Worm (Caenorhabditis elegans) whole organism, L1 larva: Measurements from ENCODE around the gene dod-20.

Source experiments
- C04F5.9 ChIP-seq: sonication (generic microtip); optimal IDR thresholded peaks from 2 replicates; lab custom pipeline; 2016; ENCODE audit warnings: missing genetic modification characterization, missing compliant biosample characterization
- C16A3.4 ChIP-seq: fragments of 150-350 bp; optimal IDR thresholded peaks from 2 replicates; lab custom pipeline; 2014; ENCODE audit warnings: missing biosample characterization, missing genetic modification characterization
- C34B4.2 ChIP-seq: sonication (generic microtip); optimal IDR thresholded peaks from 2 replicates; lab custom pipeline; 2017; ENCODE audit warnings: mild to moderate bottlenecking, missing genetic modification characterization, missing compliant biosample characterization
- F16B12.6 ChIP-seq: fragments of 150-350 bp; optimal IDR thresholded peaks from 2 replicates; lab custom pipeline; 2014; ENCODE audit warnings: missing biosample characterization, missing genetic modification characterization
- Y116A8C.19 ChIP-seq: sonication (generic microtip); optimal IDR thresholded peaks from 2 replicates; lab custom pipeline; 2016; ENCODE audit warnings: missing compliant biosample characterization, missing genetic modification characterization, borderline replicate concordance
- alr-1 ChIP-seq: fragments of 200-800 bp; sonication (Bioruptor generic); optimal IDR thresholded peaks from 2 replicates; lab custom pipeline; 2018; ENCODE audit warnings: borderline replicate concordance, mild to moderate bottlenecking, missing genetic modification characterization, missing compliant biosample characterization
- blmp-1 ChIP-seq: fragments of 150-350 bp; optimal IDR thresholded peaks from 2 replicates; lab custom pipeline; 2014; ENCODE audit warnings: missing biosample characterization, missing genetic modification characterization
- ceh-63 ChIP-seq: fragments of 200-800 bp; sonication (Bioruptor generic); optimal IDR thresholded peaks from 2 replicates; lab custom pipeline; 2018; ENCODE audit warnings: mild to moderate bottlenecking, missing genetic modification characterization, missing compliant biosample characterization
- ceh-8 ChIP-seq: fragments of 200-800 bp; sonication (Bioruptor generic); optimal IDR thresholded peaks from 2 replicates; lab custom pipeline; 2018; ENCODE audit warnings: mild to moderate bottlenecking, missing genetic modification characterization, moderate library complexity, missing compliant biosample characterization
- ceh-82 ChIP-seq, 3 experiments: fragments of 150-350 bp in 1 of 3; sonication (generic microtip) in 2 of 3; optimal IDR thresholded peaks; 2 replicates each; lab custom pipeline; 2014 to 2017; ENCODE audit warnings: missing biosample characterization in 3 of 3, missing genetic modification characterization in 3 of 3
- ceh-90 ChIP-seq: sonication (generic microtip); optimal IDR thresholded peaks from 2 replicates; lab custom pipeline; 2016; ENCODE audit warnings: missing genetic modification characterization, missing compliant biosample characterization
- ces-1 ChIP-seq: fragments of 150-350 bp; optimal IDR thresholded peaks from 2 replicates; lab custom pipeline; 2014; ENCODE audit warnings: missing biosample characterization, missing genetic modification reagents, missing genetic modification characterization
- dpl-1 ChIP-seq, 3 experiments: fragments of 150-350 bp in 2 of 3; sonication (generic microtip) in 1 of 3; optimal IDR thresholded peaks; 2 replicates each; lab custom pipeline; 2014 to 2017; ENCODE audit warnings: missing biosample characterization in 3 of 3, missing genetic modification characterization in 3 of 3, missing genetic modification reagents in 3 of 3
- dsc-1 ChIP-seq: sonication (generic microtip); optimal IDR thresholded peaks from 2 replicates; lab custom pipeline; 2016; ENCODE audit warnings: mild to moderate bottlenecking, missing genetic modification characterization, missing compliant biosample characterization
- efl-1 ChIP-seq, 4 experiments: fragments of 150-350 bp; optimal IDR thresholded peaks in 3 of 4; peaks in 1 of 4; 1 replicate in 1 of 4; 2 replicates in 3 of 4; lab custom pipeline; 2014; ENCODE audit warnings: missing biosample characterization in 2 of 4, missing genetic modification characterization in 2 of 4, missing genetic modification reagents in 2 of 4
- efl-3 ChIP-seq: fragments of 200-800 bp; sonication (Bioruptor generic); optimal IDR thresholded peaks from 2 replicates; lab custom pipeline; 2018; ENCODE audit warnings: mild to moderate bottlenecking, missing genetic modification characterization, missing compliant biosample characterization
- egl-13 ChIP-seq: sonication (generic microtip); optimal IDR thresholded peaks from 2 replicates; lab custom pipeline; 2016; ENCODE audit warnings: missing genotype, missing genetic modification reagents, missing genetic modification characterization, missing compliant biosample characterization
- egl-27 ChIP-seq, 2 experiments: fragments of 150-350 bp in 1 of 2; sonication (generic microtip); optimal IDR thresholded peaks; 3 replicates each; lab custom pipeline; 2017 to 2018; ENCODE audit warnings: missing biosample characterization in 2 of 2, missing genetic modification characterization in 2 of 2, missing genetic modification reagents in 2 of 2
- elt-2 ChIP-seq: sonication (generic microtip); optimal IDR thresholded peaks from 2 replicates; lab custom pipeline; 2016; ENCODE audit warnings: missing genetic modification characterization, mild to moderate bottlenecking, inconsistent platforms, missing compliant biosample characterization, missing genetic modification reagents
- elt-3 ChIP-seq, 6 experiments: fragments of 150-350 bp in 1 of 6; sonication (generic microtip); optimal IDR thresholded peaks; 2 replicates each; lab custom pipeline; 2017 to 2018; ENCODE audit warnings: missing biosample characterization in 6 of 6, missing genetic modification characterization in 6 of 6, inconsistent platforms in 1 of 6
- fkh-10 ChIP-seq: sonication (generic microtip); optimal IDR thresholded peaks from 2 replicates; lab custom pipeline; 2017; ENCODE audit warnings: missing biosample characterization, missing genetic modification reagents, missing genetic modification characterization
- fos-1 ChIP-seq: fragments of 150-350 bp; optimal IDR thresholded peaks from 2 replicates; lab custom pipeline; 2014; ENCODE audit warnings: missing biosample characterization, missing genetic modification characterization
- hpl-2 ChIP-seq: fragments of 150-350 bp; optimal IDR thresholded peaks from 2 replicates; lab custom pipeline; 2014; ENCODE audit warnings: missing biosample characterization, missing genetic modification reagents, missing genetic modification characterization
- irx-1 ChIP-seq: sonication (generic microtip); optimal IDR thresholded peaks from 2 replicates; lab custom pipeline; 2016; ENCODE audit warnings: missing genetic modification characterization, missing compliant biosample characterization
- lin-35 ChIP-seq, 2 experiments: fragments of 150-350 bp; optimal IDR thresholded peaks; 2 replicates each; lab custom pipeline; 2014; ENCODE audit warnings: missing biosample characterization in 2 of 2, missing genetic modification characterization in 2 of 2, missing genetic modification reagents in 2 of 2
- lin-39 ChIP-seq: fragments of 150-350 bp; optimal IDR thresholded peaks from 2 replicates; lab custom pipeline; 2014; ENCODE audit warnings: missing biosample characterization, missing genetic modification reagents, missing genetic modification characterization
- mab-9 ChIP-seq: fragments of 200-800 bp; sonication (Bioruptor generic); IDR thresholded peaks from 2 replicates; pipeline ENCODE4 v1.3.6; 2022; ENCODE audit warnings: missing genetic modification reagents, missing genetic modification characterization, missing compliant biosample characterization
- mep-1 ChIP-seq: fragments of 150-350 bp; optimal IDR thresholded peaks from 2 replicates; lab custom pipeline; 2014; ENCODE audit warnings: missing biosample characterization, missing genetic modification characterization
- nhr-11 ChIP-seq: fragments of 150-350 bp; optimal IDR thresholded peaks from 2 replicates; lab custom pipeline; 2014; ENCODE audit warnings: missing biosample characterization, missing genetic modification characterization
- nhr-12 ChIP-seq: sonication (generic microtip); optimal IDR thresholded peaks from 2 replicates; lab custom pipeline; 2017; ENCODE audit warnings: missing biosample characterization, missing genetic modification characterization
- nhr-19 ChIP-seq: fragments of 200-800 bp; sonication (Bioruptor generic); conservative IDR thresholded peaks from 2 replicates; pipeline ENCODE4 v1.3.6; 2022; ENCODE audit warnings: missing genetic modification characterization, missing compliant biosample characterization
- nhr-20 ChIP-seq: sonication (generic microtip); optimal IDR thresholded peaks from 2 replicates; lab custom pipeline; 2016; ENCODE audit warnings: mild to moderate bottlenecking, missing genetic modification characterization, missing compliant biosample characterization
- nhr-237 ChIP-seq: fragments of 150-350 bp; optimal IDR thresholded peaks from 2 replicates; lab custom pipeline; 2014; ENCODE audit warnings: missing biosample characterization, missing genetic modification characterization
- nhr-47 ChIP-seq: sonication (generic microtip); optimal IDR thresholded peaks from 2 replicates; lab custom pipeline; 2016; ENCODE audit warnings: mild to moderate bottlenecking, missing genetic modification characterization, moderate library complexity, missing compliant biosample characterization
- nhr-71 ChIP-seq: sonication (generic microtip); optimal IDR thresholded peaks from 2 replicates; lab custom pipeline; 2016; ENCODE audit warnings: mild to moderate bottlenecking, missing genetic modification characterization, moderate library complexity, missing compliant biosample characterization
- nhr-90 ChIP-seq: sonication (generic microtip); optimal IDR thresholded peaks from 2 replicates; lab custom pipeline; 2016; ENCODE audit warnings: mild to moderate bottlenecking, missing genetic modification characterization, missing compliant biosample characterization; ENCODE audit not compliant: poor library complexity
- pax-3 ChIP-seq: fragments of 200-800 bp; sonication (Bioruptor generic); optimal IDR thresholded peaks from 2 replicates; lab custom pipeline; 2018; ENCODE audit warnings: mild to moderate bottlenecking, missing genetic modification characterization, moderate library complexity, missing compliant biosample characterization
- rnt-1 ChIP-seq: sonication (generic microtip); optimal IDR thresholded peaks from 2 replicates; lab custom pipeline; 2016; ENCODE audit warnings: mild to moderate bottlenecking, missing genetic modification characterization, moderate library complexity, missing compliant biosample characterization
- sox-4 ChIP-seq: sonication (generic microtip); optimal IDR thresholded peaks from 2 replicates; lab custom pipeline; 2016; ENCODE audit warnings: missing genetic modification characterization, missing compliant biosample characterization
- sptf-1 ChIP-seq: fragments of 150-350 bp; optimal IDR thresholded peaks from 2 replicates; lab custom pipeline; 2014; ENCODE audit warnings: missing biosample characterization, missing genetic modification characterization
- sup-37 ChIP-seq: fragments of 200-800 bp; sonication (Bioruptor generic); optimal IDR thresholded peaks from 2 replicates; lab custom pipeline; 2018; ENCODE audit warnings: mild to moderate bottlenecking, missing genetic modification characterization, missing compliant biosample characterization
- tlp-1 ChIP-seq: fragments of 150-350 bp; optimal IDR thresholded peaks from 2 replicates; lab custom pipeline; 2014; ENCODE audit warnings: missing biosample characterization, missing genetic modification characterization
- unc-62 ChIP-seq: fragments of 150-350 bp; optimal IDR thresholded peaks from 2 replicates; lab custom pipeline; 2014; ENCODE audit warnings: missing biosample characterization, missing genetic modification reagents, missing genetic modification characterization
- unc-86 ChIP-seq: sonication (generic microtip); optimal IDR thresholded peaks from 2 replicates; lab custom pipeline; 2016; ENCODE audit warnings: missing genetic modification characterization, missing compliant biosample characterization
- zag-1 ChIP-seq: fragments of 150-350 bp; optimal IDR thresholded peaks from 2 replicates; lab custom pipeline; 2014; ENCODE audit warnings: missing biosample characterization, missing genetic modification characterization
- zip-4 ChIP-seq: fragments of 200-800 bp; sonication (Bioruptor generic); optimal IDR thresholded peaks from 2 replicates; lab custom pipeline; 2018; ENCODE audit warnings: mild to moderate bottlenecking, missing genetic modification characterization, moderate library complexity, missing compliant biosample characterization
- ztf-4 ChIP-seq: fragments of 150-350 bp; optimal IDR thresholded peaks from 2 replicates; lab custom pipeline; 2014; ENCODE audit warnings: missing biosample characterization, missing genetic modification characterization

Gene dod-20

DNA sequence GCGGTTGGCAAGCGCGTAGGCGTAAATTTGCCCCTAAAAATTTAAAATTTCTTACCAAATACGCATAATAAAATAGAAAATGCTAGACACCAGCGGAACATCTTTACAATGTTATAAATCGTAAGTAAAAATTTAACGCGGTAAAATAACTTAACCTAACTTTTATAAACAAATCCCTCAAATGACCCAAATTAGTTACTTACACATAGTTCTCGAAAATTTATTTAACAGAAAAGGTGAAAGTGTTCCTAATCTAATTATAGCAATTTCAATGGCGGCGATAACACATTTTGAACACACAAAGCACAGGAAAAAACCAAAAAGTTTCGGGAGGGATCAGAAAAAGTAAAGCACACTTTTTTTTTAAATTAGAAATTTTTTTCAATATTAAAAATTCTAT is 42.0 kb upstream of the dod-20 start, which contains the start of gene mltn-8:
Gene mltn-8, minus strand, starts transcription at position 101 of the 400 bp plus-strand sequence.
- TF ChIP-seq nhr-237 (tag; lab: Kevin White, UChicago): no peak
- no peak for TF ChIP-seq lin-35 (GFP tag; optimal IDR thresholded peaks at IDR 0.05; lab: Kevin White, UChicago)
- no peak for TF ChIP-seq lin-39
- no peak for TF ChIP-seq C04F5.9 (tag; lab: Kevin White, UChicago)
- TF ChIP-seq nhr-71 (tag; lab: Kevin White, UChicago): no peak
- no peak for TF ChIP-seq mep-1
- no peak for TF ChIP-seq C34B4.2 (tag; lab: Kevin White, UChicago)
- TF ChIP-seq elt-3 (tag; optimal IDR thresholded peaks at IDR 0.05; lab: Kevin White, UChicago): no peak
- no peak for TF ChIP-seq fos-1 (tag; lab: Kevin White, UChicago)
- TF ChIP-seq nhr-90 (tag; lab: Kevin White, UChicago): no peak
- no peak for TF ChIP-seq mab-9 (GFP tag; lab: Robert Waterston, UW)
- no peak for TF ChIP-seq ceh-82 (tag; optimal IDR thresholded peaks at IDR 0.05; lab: Kevin White, UChicago)
- no peak for TF ChIP-seq rnt-1 (tag; lab: Kevin White, UChicago)
- TF ChIP-seq nhr-20: no peak

- no peak for TF ChIP-seq unc-86 (tag; lab: Kevin White, UChicago)
- peak; percentile 88 for TF ChIP-seq blmp-1 (tag; lab: Kevin White, UChicago)
- TF ChIP-seq Y116A8C.19 (tag; lab: Kevin White, UChicago): no peak
- TF ChIP-seq zip-4: no peak
- TF ChIP-seq nhr-19 (GFP tag; lab: Robert Waterston, UW): peak; percentile 79
- TF ChIP-seq dsc-1: no peak
- no peak for TF ChIP-seq sox-4 (tag; lab: Kevin White, UChicago)
- no peak for TF ChIP-seq nhr-11
- no peak for TF ChIP-seq efl-1 (optimal IDR thresholded peaks at IDR 0.05; lab: Kevin White, UChicago)
- TF ChIP-seq efl-1 (GFP tag; optimal IDR thresholded peaks at IDR 0.05 in 1 of 2; lab: Kevin White, UChicago): peak in 1 of 2 experiments; percentile 86
- TF ChIP-seq elt-3 (tag; optimal IDR thresholded peaks at IDR 0.05; lab: Kevin White, UChicago): peak; percentile 78 to 99 (median 84)
- TF ChIP-seq ztf-4 (tag; lab: Kevin White, UChicago): no peak
- TF ChIP-seq mep-1: no peak
- peak; percentile 79 for TF ChIP-seq nhr-71 (tag; lab: Kevin White, UChicago)
- TF ChIP-seq nhr-47: peak; percentile 51
- TF ChIP-seq fkh-10 (GFP tag; lab: Kevin White, UChicago): no peak
- TF ChIP-seq tlp-1 (tag; lab: Kevin White, UChicago): no peak
- TF ChIP-seq efl-3 (GFP tag; lab: Kevin White, UChicago): no peak
- TF ChIP-seq nhr-237 (tag; lab: Kevin White, UChicago): no peak
- TF ChIP-seq nhr-20: peak; percentile 90
- TF ChIP-seq irx-1 (tag; lab: Kevin White, UChicago): no peak
- TF ChIP-seq egl-27 (tag; optimal IDR thresholded peaks at IDR 0.05; lab: Kevin White, UChicago): no peak
- TF ChIP-seq ceh-8 (GFP tag; lab: Kevin White, UChicago): no peak
- TF ChIP-seq F16B12.6: no peak
- TF ChIP-seq ceh-90 (tag; lab: Kevin White, UChicago): no peak
- TF ChIP-seq alr-1 (tag; lab: Kevin White, UChicago): no peak
- TF ChIP-seq ceh-82 (tag; optimal IDR thresholded peaks at IDR 0.05; lab: Kevin White, UChicago): no peak
- TF ChIP-seq nhr-12 (tag; lab: Kevin White, UChicago): no peak
- no peak for TF ChIP-seq zag-1 (tag; lab: Kevin White, UChicago)
- TF ChIP-seq fos-1 (tag; lab: Kevin White, UChicago): no peak
- TF ChIP-seq pax-3 (tag; lab: Kevin White, UChicago): no peak
- no peak for TF ChIP-seq ces-1
- no peak for TF ChIP-seq sup-37 (GFP tag; lab: Kevin White, UChicago)
- TF ChIP-seq dpl-1 (GFP tag; optimal IDR thresholded peaks at IDR 0.05; lab: Kevin White, UChicago): peak in 1 of 3 experiments; percentile 23
- no peak for TF ChIP-seq egl-13
- TF ChIP-seq elt-2 (tag; lab: Kevin White, UChicago): no peak
- no peak for TF ChIP-seq unc-62
- peak; percentile 11 for TF ChIP-seq C16A3.4 (tag; lab: Kevin White, UChicago)
- no peak for TF ChIP-seq sptf-1 (tag; lab: Kevin White, UChicago)
- no peak for TF ChIP-seq hpl-2 (GFP tag; lab: Kevin White, UChicago)
- no peak for TF ChIP-seq ceh-63
These were observed 40.8 kb upstream of the dod-20 start, which contains the start of gene ZK6.8 for ce11 chrV:381227-381950. Gene ZK6.8, plus strand, starts transcription at chrV:381908.
